Worm (Caenorhabditis elegans) whole organism, early embryonic: ENCODE results near the gene gbh-1.

Experiments used
- B0310.2 ChIP-seq: sonication (generic microtip); optimal IDR thresholded peaks from 2 replicates; lab custom pipeline; 2016; ENCODE audit warnings: mild to moderate bottlenecking, missing genetic modification characterization, missing compliant biosample characterization
- F13C5.2 ChIP-seq: sonication (generic microtip); optimal IDR thresholded peaks from 2 replicates; lab custom pipeline; 2017; ENCODE audit warnings: mild to moderate bottlenecking, missing genetic modification characterization, inconsistent platforms, missing compliant biosample characterization
- aly-1 ChIP-seq: sonication (generic microtip); optimal IDR thresholded peaks from 2 replicates; lab custom pipeline; 2016; ENCODE audit warnings: missing genetic modification characterization, missing compliant biosample characterization
- ama-1 ChIP-seq: fragments of 150-350 bp; optimal IDR thresholded peaks from 2 replicates; lab custom pipeline; 2014
- ceh-13 ChIP-seq: fragments of 200-800 bp; sonication (Bioruptor generic); optimal IDR thresholded peaks from 2 replicates; lab custom pipeline; 2018; ENCODE audit warnings: mild to moderate bottlenecking, missing genetic modification characterization, missing compliant biosample characterization
- ceh-36 ChIP-seq: sonication (generic microtip); optimal IDR thresholded peaks from 2 replicates; lab custom pipeline; 2016; ENCODE audit warnings: missing genetic modification characterization, inconsistent platforms, missing compliant biosample characterization
- ets-7 ChIP-seq: sonication (generic microtip); optimal IDR thresholded peaks from 2 replicates; lab custom pipeline; 2016; ENCODE audit warnings: missing genotype, missing genetic modification characterization, missing compliant biosample characterization
- flt-1 ChIP-seq: fragments of 200-800 bp; sonication (Bioruptor generic); IDR thresholded peaks from 2 replicates; pipeline ENCODE4 v1.3.6; 2022; ENCODE audit warnings: missing genetic modification characterization, missing compliant biosample characterization
- hmbx-1 ChIP-seq: sonication (generic microtip); optimal IDR thresholded peaks from 2 replicates; lab custom pipeline; 2016; ENCODE audit warnings: mild to moderate bottlenecking, missing genetic modification characterization, missing compliant biosample characterization
- hmg-4 ChIP-seq: fragments of 200-800 bp; sonication (Bioruptor generic); optimal IDR thresholded peaks from 2 replicates; lab custom pipeline; 2018; ENCODE audit warnings: mild to moderate bottlenecking, missing genetic modification characterization, missing compliant biosample characterization
- hnd-1 ChIP-seq: sonication (generic microtip); optimal IDR thresholded peaks from 2 replicates; lab custom pipeline; 2016; ENCODE audit warnings: missing genetic modification characterization, missing compliant biosample characterization
- pes-1 ChIP-seq: fragments of 200-800 bp; sonication (Bioruptor generic); IDR thresholded peaks from 2 replicates; pipeline ENCODE4 v1.3.6; 2022; ENCODE audit warnings: missing genetic modification reagents, missing genetic modification characterization, missing compliant biosample characterization
- scrt-1 ChIP-seq: fragments of 200-800 bp; sonication (Bioruptor generic); IDR thresholded peaks from 2 replicates; pipeline ENCODE4 v1.3.6; 2022; ENCODE audit warnings: missing genetic modification characterization, missing compliant biosample characterization
- sea-1 ChIP-seq: fragments of 200-800 bp; sonication (Bioruptor generic); conservative IDR thresholded peaks from 2 replicates; pipeline ENCODE4 v1.3.6; 2022; ENCODE audit warnings: missing genetic modification characterization, missing compliant biosample characterization
- tbx-11 ChIP-seq: fragments of 200-800 bp; sonication (Bioruptor generic); IDR thresholded peaks from 2 replicates; pipeline ENCODE4 v1.3.6; 2022; ENCODE audit warnings: missing genetic modification characterization, missing compliant biosample characterization
- tbx-37 ChIP-seq: fragments of 200-800 bp; sonication (Bioruptor generic); conservative IDR thresholded peaks from 2 replicates; pipeline ENCODE4 v1.3.6; 2022; ENCODE audit warnings: missing genetic modification reagents, missing genetic modification characterization, missing compliant biosample characterization
- tra-4 ChIP-seq: sonication (generic microtip); optimal IDR thresholded peaks from 2 replicates; lab custom pipeline; 2017; ENCODE audit warnings: missing genetic modification characterization, missing compliant biosample characterization

gbh-1 gene

DNA sequence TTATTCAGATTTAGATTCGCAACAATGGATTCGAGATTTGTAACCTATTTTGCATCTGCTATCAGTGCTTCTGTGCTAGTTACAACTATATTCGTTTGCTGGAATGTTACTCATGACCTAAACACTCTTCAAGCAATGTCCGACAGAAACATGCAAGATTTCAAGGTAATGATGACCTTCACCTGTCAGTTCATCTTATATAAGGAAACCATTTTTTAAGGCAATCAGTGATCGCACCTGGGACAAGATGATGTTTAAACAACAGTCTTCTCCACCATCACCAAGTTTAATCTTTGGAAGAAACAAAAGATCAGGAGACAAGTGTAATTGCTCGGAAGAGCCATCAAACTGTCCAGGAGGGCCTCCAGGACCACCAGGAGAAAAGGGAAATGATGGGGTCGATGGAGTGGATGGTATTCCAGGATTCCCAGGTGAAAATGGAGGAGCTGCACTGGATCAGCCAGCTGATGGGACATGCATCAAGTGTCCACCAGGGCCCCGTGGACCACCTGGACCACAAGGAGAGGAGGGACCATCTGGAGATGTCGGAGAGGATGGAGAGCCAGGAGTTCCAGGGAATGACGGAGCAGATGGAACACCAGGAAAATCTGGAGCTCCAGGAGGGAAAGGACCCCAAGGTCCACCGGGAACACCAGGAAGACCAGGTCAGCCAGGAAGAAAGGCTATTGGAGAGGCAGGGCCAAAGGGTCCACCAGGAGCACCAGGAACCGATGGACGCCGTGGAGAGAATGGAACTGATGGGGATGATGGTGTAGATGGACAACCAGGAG is 10.2 kb upstream of the gbh-1 start, which contains the start of gene col-79:
Gene col-79 (plus strand): TSS at position 20 of the 791 bp plus-strand sequence.
- TF ChIP-seq ceh-13 (GFP tag; lab: Kevin White, UChicago): no peak
- no peak for TF ChIP-seq ama-1 (lab: Kevin White, UChicago)
- TF ChIP-seq ets-7 (tag; lab: Kevin White, UChicago): no peak
- no peak for TF ChIP-seq hmg-4 (GFP tag; lab: Kevin White, UChicago)
- TF ChIP-seq pes-1 (GFP tag; lab: Robert Waterston, UW): no peak
- no peak for TF ChIP-seq aly-1 (tag; lab: Kevin White, UChicago)
- TF ChIP-seq scrt-1 (GFP tag; lab: Robert Waterston, UW): no peak
- TF ChIP-seq flt-1: no peak
- no peak for TF ChIP-seq ceh-36 (tag; lab: Kevin White, UChicago)
- no peak for TF ChIP-seq hmbx-1 (tag; lab: Kevin White, UChicago)
- no peak for TF ChIP-seq sea-1 (GFP tag; lab: Robert Waterston, UW)
- TF ChIP-seq tbx-11 (GFP tag; lab: Robert Waterston, UW): no peak
- no peak for TF ChIP-seq hnd-1

DNA sequence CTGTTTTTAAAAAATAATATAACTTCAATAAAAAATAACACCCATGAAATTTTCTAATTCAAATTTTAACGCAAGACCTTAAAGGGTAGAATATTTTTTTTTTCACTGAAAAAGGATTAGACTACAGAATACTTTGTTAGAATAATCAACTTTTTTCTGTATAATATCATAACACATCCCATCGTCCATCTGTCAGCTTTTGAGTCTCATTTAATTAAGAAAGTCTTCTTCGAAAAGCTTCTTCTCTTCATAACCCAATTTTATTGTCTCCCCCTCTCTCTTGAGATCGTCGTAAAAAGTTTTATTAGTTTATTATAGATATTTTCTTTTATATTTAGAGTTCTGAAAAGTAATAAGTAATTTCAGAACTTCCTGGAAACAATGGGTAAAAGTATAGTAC is 2.5 kb upstream of the gbh-1 start:
- no peak for TF ChIP-seq tbx-37 (GFP tag; lab: Robert Waterston, UW)
- TF ChIP-seq pes-1 (GFP tag; lab: Robert Waterston, UW): no peak
- no peak for TF ChIP-seq tra-4 (tag; lab: Kevin White, UChicago)
- no peak for TF ChIP-seq B0310.2 (tag; lab: Kevin White, UChicago)
- TF ChIP-seq hmg-4 (GFP tag; lab: Kevin White, UChicago): no peak
- TF ChIP-seq ceh-36 (tag; lab: Kevin White, UChicago): no peak
- no peak for TF ChIP-seq hmbx-1 (tag; lab: Kevin White, UChicago)
- TF ChIP-seq tbx-11 (GFP tag; lab: Robert Waterston, UW): no peak
- no peak for TF ChIP-seq ama-1 (lab: Kevin White, UChicago)
- TF ChIP-seq scrt-1 (GFP tag; lab: Robert Waterston, UW): no peak
- TF ChIP-seq ceh-13 (GFP tag; lab: Kevin White, UChicago): no peak
- TF ChIP-seq ets-7 (tag; lab: Kevin White, UChicago): no peak
- TF ChIP-seq F13C5.2 (tag; lab: Kevin White, UChicago): no peak
- TF ChIP-seq aly-1 (tag; lab: Kevin White, UChicago): no peak
- TF ChIP-seq hnd-1: no peak
- no peak for TF ChIP-seq sea-1 (GFP tag; lab: Robert Waterston, UW)
- TF ChIP-seq flt-1: no peak

DNA sequence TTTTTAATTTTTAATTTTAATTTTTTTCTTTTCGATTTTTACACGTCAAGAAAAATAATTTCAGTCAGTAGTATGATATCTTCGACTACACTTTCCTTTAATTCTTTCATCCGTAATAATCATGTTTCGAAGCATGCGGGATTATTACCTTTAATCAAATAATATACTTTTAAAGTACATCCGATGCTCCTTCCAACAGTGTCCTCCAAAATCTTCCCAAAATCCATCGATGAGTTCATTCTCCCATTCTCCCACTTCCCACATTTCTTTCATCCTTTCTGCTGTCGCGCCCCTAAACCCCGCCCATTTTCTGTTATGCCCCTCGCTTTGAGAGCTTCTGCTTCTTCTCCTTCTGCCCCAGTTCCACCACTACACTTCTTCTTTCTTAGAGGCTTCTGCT is 1.1 kb upstream of the gbh-1 start, which contains the start of gene lgc-57:
Gene lgc-57 (plus strand): TSS at position 301 of the 400 bp plus-strand sequence.
- TF ChIP-seq hnd-1: no peak
- TF ChIP-seq aly-1 (tag; lab: Kevin White, UChicago): no peak
- TF ChIP-seq tra-4 (tag; lab: Kevin White, UChicago): no peak
- no peak for TF ChIP-seq ama-1 (lab: Kevin White, UChicago)

DNA sequence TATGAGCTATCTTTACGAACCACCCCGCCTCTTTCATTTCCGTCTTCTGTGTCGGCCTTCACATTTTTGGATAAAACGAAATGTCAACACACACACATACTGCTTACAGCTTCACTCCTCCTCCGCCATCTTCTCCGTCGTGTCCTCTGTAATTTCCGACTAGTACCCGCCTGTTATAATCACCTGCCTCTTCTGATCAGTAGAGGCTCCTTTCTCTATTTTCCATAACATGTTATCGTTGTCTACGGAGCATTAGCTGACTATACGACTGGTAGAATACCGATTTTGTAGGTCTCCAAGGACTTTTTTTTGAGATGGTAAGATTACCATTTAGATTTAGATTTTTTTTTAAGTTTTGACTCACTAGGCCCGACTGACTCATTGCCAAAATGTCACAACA is 8.6 kb downstream of the gbh-1 start:
- TF ChIP-seq ceh-36 (tag; lab: Kevin White, UChicago): no peak
- TF ChIP-seq ama-1 (lab: Kevin White, UChicago): no peak
- TF ChIP-seq hmg-4 (GFP tag; lab: Kevin White, UChicago): no peak
- no peak for TF ChIP-seq hmbx-1 (tag; lab: Kevin White, UChicago)
- no peak for TF ChIP-seq tra-4 (tag; lab: Kevin White, UChicago)
- no peak for TF ChIP-seq ceh-13 (GFP tag; lab: Kevin White, UChicago)
- no peak for TF ChIP-seq sea-1 (GFP tag; lab: Robert Waterston, UW)
- no peak for TF ChIP-seq hnd-1
- no peak for TF ChIP-seq flt-1
- no peak for TF ChIP-seq ets-7 (tag; lab: Kevin White, UChicago)
- no peak for TF ChIP-seq pes-1 (GFP tag; lab: Robert Waterston, UW)
- TF ChIP-seq F13C5.2 (tag; lab: Kevin White, UChicago): no peak
- no peak for TF ChIP-seq aly-1 (tag; lab: Kevin White, UChicago)
- no peak for TF ChIP-seq B0310.2 (tag; lab: Kevin White, UChicago)
- no peak for TF ChIP-seq tbx-11 (GFP tag; lab: Robert Waterston, UW)

DNA sequence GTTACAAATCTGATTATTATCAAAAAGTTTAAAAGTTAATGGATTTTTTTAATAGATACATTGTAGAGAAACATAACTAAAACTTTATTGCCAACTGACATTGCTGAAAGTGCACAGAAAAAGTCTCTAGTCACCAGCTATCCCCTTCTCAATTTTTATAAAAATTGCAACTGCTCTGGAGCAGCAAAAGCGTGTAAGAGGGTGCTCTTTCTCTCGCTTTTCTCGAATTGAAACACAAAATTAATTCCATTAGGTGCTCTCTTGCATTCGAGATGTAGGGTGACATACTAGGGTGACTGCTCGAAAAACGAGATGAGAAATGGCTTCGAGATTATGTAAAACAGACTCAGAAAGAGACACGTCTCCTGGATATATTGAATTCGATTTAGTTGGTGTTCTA is 13.0 kb downstream of the gbh-1 start:
- TF ChIP-seq pes-1 (GFP tag; lab: Robert Waterston, UW): no peak
- TF ChIP-seq hnd-1: no peak
- TF ChIP-seq tbx-37 (GFP tag; lab: Robert Waterston, UW): no peak
- TF ChIP-seq hmg-4 (GFP tag; lab: Kevin White, UChicago): no peak
- TF ChIP-seq sea-1 (GFP tag; lab: Robert Waterston, UW): no peak
- TF ChIP-seq ama-1 (lab: Kevin White, UChicago): no peak
- no peak for TF ChIP-seq scrt-1 (GFP tag; lab: Robert Waterston, UW)
- no peak for TF ChIP-seq aly-1 (tag; lab: Kevin White, UChicago)
- no peak for TF ChIP-seq tra-4 (tag; lab: Kevin White, UChicago)
- TF ChIP-seq ets-7 (tag; lab: Kevin White, UChicago): no peak
- no peak for TF ChIP-seq hmbx-1 (tag; lab: Kevin White, UChicago)
- no peak for TF ChIP-seq flt-1
- TF ChIP-seq ceh-13 (GFP tag; lab: Kevin White, UChicago): no peak
- no peak for TF ChIP-seq ceh-36 (tag; lab: Kevin White, UChicago)
- no peak for TF ChIP-seq tbx-11 (GFP tag; lab: Robert Waterston, UW)
- no peak for TF ChIP-seq F13C5.2 (tag; lab: Kevin White, UChicago)
- TF ChIP-seq B0310.2 (tag; lab: Kevin White, UChicago): no peak

ce11 chrII:10680130-10680529 is 13.5 kb downstream of the gbh-1 start:
- TF ChIP-seq ets-7 (tag; lab: Kevin White, UChicago): no peak
- no peak for TF ChIP-seq pes-1 (GFP tag; lab: Robert Waterston, UW)
- TF ChIP-seq B0310.2 (tag; lab: Kevin White, UChicago): no peak
